Worm (Caenorhabditis elegans): ENCODE results near the gene Y25C1A.14.

Y25C1A.14 gene

ce11 chrII:3100546-3100945, 3.8 kb upstream of the Y25C1A.14 start, which contains the start of gene srg-24:
Gene srg-24, minus strand, starts transcription at chrII:3100646.
- TF ChIP-seq tab-1 (GFP tag; IDR thresholded peaks at IDR 0.05) (no peak), T22C8.4 (GFP tag; IDR thresholded peaks at IDR 0.05) (no peak), ref-1 (GFP tag; conservative IDR thresholded peaks at IDR 0.05) (no peak), ztf-23 (GFP tag; IDR thresholded peaks at IDR 0.05) (no peak), klf-2 (GFP tag; conservative IDR thresholded peaks at IDR 0.05) (no peak), ztf-29 (GFP tag; IDR thresholded peaks at IDR 0.05) (no peak), cog-1 (tag; optimal IDR thresholded peaks at IDR 0.05) (no peak), med-1 (GFP tag; optimal IDR thresholded peaks at IDR 0.05; ENCODE audit: insufficient read depth) (no peak), flt-1 (GFP tag; IDR thresholded peaks at IDR 0.05) (no peak)

DNA sequence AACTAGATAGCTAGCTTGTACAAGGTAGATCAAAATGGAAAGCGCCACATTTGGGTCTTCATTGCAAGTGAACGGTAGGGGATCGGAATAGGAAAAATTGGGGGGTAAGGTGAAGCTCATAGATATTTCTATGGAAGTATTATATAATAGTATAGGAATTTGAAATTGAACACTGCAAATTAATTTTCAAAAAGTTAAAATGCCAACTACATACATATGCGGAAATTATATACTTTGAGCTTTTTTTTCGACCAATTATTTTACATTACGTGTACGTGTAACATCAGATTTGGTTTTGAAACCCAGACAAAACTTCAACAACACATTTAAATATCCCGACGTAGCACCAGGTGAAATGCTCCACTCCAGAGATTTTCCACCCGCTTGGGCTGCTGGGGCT, 697 bp downstream of the Y25C1A.14 start, which contains the start of gene srg-23:
srg-23 (minus strand) TSS at position 101 of the 400 bp plus-strand sequence.
- TF ChIP-seq ref-1 (GFP tag; conservative IDR thresholded peaks at IDR 0.05) (no peak), flt-1 (GFP tag; IDR thresholded peaks at IDR 0.05) (no peak), T22C8.4 (GFP tag; IDR thresholded peaks at IDR 0.05) (no peak), cog-1 (tag; optimal IDR thresholded peaks at IDR 0.05) (no peak), ztf-29 (GFP tag; IDR thresholded peaks at IDR 0.05) (no peak), tab-1 (GFP tag; IDR thresholded peaks at IDR 0.05) (no peak), med-1 (GFP tag; optimal IDR thresholded peaks at IDR 0.05; ENCODE audit: insufficient read depth) (no peak), klf-2 (GFP tag; conservative IDR thresholded peaks at IDR 0.05) (no peak), ztf-23 (GFP tag; IDR thresholded peaks at IDR 0.05) (no peak)

DNA sequence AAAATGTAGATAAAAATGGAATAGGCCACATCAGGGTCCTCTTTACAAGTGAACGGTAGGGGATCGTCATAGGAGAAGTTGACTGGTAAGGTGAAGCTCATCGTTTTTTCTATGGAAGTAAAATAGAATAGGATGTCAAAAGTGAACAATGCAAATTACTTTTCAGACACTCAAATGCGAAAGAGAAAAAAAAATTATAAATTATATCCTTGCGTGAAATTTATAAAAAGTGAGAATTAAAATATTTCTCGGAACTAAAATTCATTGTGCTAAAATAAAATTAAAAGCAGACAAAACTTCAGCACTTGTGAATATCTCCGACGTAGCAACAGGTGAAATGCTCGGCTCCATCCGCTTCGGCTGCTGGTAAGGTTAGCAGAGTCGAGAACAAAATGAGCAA, 3.4 kb downstream of the Y25C1A.14 start, which contains the start of gene srg-22:
srg-22 (minus strand) TSS at position 101 of the 400 bp plus-strand sequence.
- TF ChIP-seq tab-1 (GFP tag; IDR thresholded peaks at IDR 0.05) (no peak), ztf-23 (GFP tag; IDR thresholded peaks at IDR 0.05) (no peak), ztf-29 (GFP tag; IDR thresholded peaks at IDR 0.05) (no peak), ref-1 (GFP tag; conservative IDR thresholded peaks at IDR 0.05) (no peak), flt-1 (GFP tag; IDR thresholded peaks at IDR 0.05) (no peak), T22C8.4 (GFP tag; IDR thresholded peaks at IDR 0.05) (no peak), med-1 (GFP tag; optimal IDR thresholded peaks at IDR 0.05; ENCODE audit: insufficient read depth) (no peak), klf-2 (GFP tag; conservative IDR thresholded peaks at IDR 0.05) (no peak), cog-1 (tag; optimal IDR thresholded peaks at IDR 0.05) (no peak)

DNA sequence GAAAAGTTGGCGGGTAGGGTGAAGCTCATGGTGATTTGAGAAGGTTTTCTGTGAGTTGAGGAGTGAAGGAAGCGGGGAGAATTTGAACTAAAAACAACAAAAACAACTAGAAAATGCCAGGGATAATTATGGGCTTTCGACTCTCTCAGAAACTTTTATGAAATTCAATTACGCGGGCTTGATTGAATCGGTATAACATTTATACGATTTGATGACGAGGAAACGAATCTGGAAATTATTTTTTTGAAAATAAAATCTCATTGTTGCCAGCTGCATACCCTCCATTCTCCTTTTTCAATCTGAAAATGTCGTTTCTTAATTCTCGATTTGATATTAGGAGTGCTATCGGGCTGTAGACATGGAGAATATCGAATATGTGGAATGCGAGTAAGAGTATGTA, 5.5 kb downstream of the Y25C1A.14 start, which contains the start of gene srg-21:
srg-21 (minus strand) TSS at position 101 of the 400 bp plus-strand sequence.
- TF ChIP-seq ztf-23 (GFP tag; IDR thresholded peaks at IDR 0.05), result no peak
- TF ChIP-seq ztf-29 (GFP tag; IDR thresholded peaks at IDR 0.05), result no peak
- no peak for TF ChIP-seq klf-2 (GFP tag; conservative IDR thresholded peaks at IDR 0.05)
- TF ChIP-seq cog-1 (tag; optimal IDR thresholded peaks at IDR 0.05), result no peak
- no peak for TF ChIP-seq med-1 (GFP tag; optimal IDR thresholded peaks at IDR 0.05; ENCODE audit: insufficient read depth)
- TF ChIP-seq tab-1 (GFP tag; IDR thresholded peaks at IDR 0.05), result no peak
- no peak for TF ChIP-seq T22C8.4 (GFP tag; IDR thresholded peaks at IDR 0.05)
- TF ChIP-seq flt-1 (GFP tag; IDR thresholded peaks at IDR 0.05), result no peak
- no peak for TF ChIP-seq ref-1 (GFP tag; conservative IDR thresholded peaks at IDR 0.05)

DNA sequence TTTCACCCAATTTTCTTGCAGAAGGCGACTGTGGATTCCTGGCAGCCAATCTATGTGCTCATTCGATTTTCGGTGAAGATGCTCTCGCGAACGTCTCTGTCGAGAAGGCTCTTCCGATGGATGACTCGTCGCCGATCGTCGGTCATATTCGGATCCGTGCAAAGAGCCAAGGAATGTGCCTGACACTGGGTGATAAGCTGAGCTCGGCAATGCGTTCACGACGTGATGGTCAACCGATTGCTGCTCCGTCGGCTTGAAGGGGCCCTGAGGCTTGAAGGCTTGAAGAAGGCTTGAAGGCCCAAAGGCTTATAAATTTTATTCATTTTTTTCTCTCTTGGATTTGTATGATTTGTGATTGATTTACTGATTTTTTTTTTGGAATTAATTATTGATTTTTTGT, 9.6 kb downstream of the Y25C1A.14 start:
- no peak for TF ChIP-seq flt-1 (GFP tag; IDR thresholded peaks at IDR 0.05)
- TF ChIP-seq tab-1 (GFP tag; IDR thresholded peaks at IDR 0.05), result no peak
- TF ChIP-seq med-1 (GFP tag; optimal IDR thresholded peaks at IDR 0.05; ENCODE audit: insufficient read depth), result no peak
- no peak for TF ChIP-seq T22C8.4 (GFP tag; IDR thresholded peaks at IDR 0.05)
- TF ChIP-seq ztf-23 (GFP tag; IDR thresholded peaks at IDR 0.05), result no peak
- no peak for TF ChIP-seq ref-1 (GFP tag; conservative IDR thresholded peaks at IDR 0.05)
- no peak for TF ChIP-seq ztf-29 (GFP tag; IDR thresholded peaks at IDR 0.05)
- no peak for TF ChIP-seq klf-2 (GFP tag; conservative IDR thresholded peaks at IDR 0.05)
- no peak for TF ChIP-seq cog-1 (tag; optimal IDR thresholded peaks at IDR 0.05)

DNA sequence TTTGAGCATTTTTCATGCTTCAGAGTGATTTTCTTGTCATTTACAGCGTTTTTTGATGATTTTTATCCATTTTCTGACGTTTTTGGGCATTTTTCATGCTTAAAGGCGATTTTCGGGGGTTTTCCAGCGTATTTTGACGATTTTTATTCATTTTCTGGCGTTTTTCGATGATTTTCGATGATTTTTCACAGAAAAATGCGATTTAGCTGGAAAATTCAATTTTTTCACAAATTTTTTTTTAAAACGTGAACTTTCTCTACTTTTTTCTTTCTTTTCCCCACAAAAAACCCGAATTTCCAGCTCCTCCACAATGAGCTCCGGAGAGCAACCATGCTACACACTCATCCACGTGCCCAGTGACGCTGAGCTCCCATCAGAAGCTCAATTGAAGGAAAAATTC, 18.3 kb downstream of the Y25C1A.14 start, which contains the start of gene copb-1:
copb-1 (plus strand) TSS at position 301 of the 400 bp plus-strand sequence.
- TF ChIP-seq cog-1 (tag; optimal IDR thresholded peaks at IDR 0.05) (no peak), T22C8.4 (GFP tag; IDR thresholded peaks at IDR 0.05) (no peak), ztf-23 (GFP tag; IDR thresholded peaks at IDR 0.05) (no peak), ztf-29 (GFP tag; IDR thresholded peaks at IDR 0.05) (no peak), ref-1 (GFP tag; conservative IDR thresholded peaks at IDR 0.05) (no peak), tab-1 (GFP tag; IDR thresholded peaks at IDR 0.05) (no peak), flt-1 (GFP tag; IDR thresholded peaks at IDR 0.05) (no peak), klf-2 (GFP tag; conservative IDR thresholded peaks at IDR 0.05) (no peak), med-1 (GFP tag; optimal IDR thresholded peaks at IDR 0.05; ENCODE audit: insufficient read depth) (no peak)

DNA sequence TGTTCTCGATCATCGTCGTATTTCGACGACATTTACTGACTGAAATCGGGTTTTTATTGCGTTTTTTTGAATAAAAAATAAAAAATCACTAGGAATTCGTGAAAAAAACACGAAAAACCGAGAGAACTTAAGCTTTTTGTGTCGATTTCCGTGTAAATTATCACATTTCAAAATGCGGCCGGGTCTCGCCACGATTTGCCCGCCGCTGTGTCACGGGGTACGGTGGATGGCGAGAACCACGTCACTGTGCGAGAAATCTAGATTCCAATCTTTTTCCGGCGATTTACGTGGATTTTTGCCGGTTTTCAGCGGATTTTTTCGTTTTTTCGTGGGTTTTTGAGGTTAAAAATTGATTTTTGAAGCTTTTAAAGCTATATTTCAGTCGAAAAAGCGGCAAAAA, 19.8 kb downstream of the Y25C1A.14 start, which contains the start of gene Y25C1A.8:
Y25C1A.8 (minus strand) TSS at position 45 of the 400 bp plus-strand sequence.
- TF ChIP-seq flt-1 (GFP tag; IDR thresholded peaks at IDR 0.05) (peak; percentile 64; the same call in 1 of the 2 replicates), cog-1 (tag; optimal IDR thresholded peaks at IDR 0.05) (peak; percentile 57), ztf-23 (GFP tag; IDR thresholded peaks at IDR 0.05) (peak; percentile 63), tab-1 (GFP tag; IDR thresholded peaks at IDR 0.05) (no peak)

DNA sequence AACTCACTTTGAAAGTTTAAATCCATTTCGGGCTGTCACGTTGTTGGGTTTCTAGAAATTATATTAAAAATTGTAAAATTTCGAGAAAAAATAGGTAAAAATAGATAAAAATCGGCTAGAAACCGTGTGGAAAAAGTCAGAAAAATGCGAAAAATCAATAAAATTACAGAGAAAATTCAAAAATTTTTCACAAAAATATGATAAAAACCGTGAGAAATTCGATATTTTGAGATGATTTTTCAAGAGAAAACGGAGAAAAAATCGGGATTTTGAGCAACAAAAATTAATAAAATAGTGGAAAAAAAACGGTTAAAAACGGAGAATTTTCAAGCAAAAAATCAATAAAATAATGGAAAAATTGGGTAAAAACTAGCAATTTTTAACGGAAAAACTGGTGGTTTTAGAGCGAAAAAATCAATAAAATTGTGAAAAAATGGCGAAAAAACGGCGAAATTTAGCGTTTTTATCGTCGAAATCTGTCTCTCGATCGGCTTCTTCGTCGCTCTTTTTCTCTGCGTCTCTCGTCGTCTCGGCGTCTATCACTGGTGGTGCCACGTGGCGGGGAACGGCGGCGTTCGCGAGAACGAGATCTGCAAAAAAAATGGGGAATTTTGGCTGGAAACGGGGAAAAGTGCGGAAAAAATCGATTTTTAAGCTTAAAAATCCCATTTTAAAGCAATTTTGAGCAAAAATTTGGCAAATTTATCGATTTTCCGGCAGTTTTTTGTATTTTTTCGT, 25.6 kb downstream of the Y25C1A.14 start, which contains the start of gene Y25C1A.7:
Y25C1A.7 (minus strand) TSS at position 51 of the 738 bp plus-strand sequence.
- TF ChIP-seq tab-1 (GFP tag; IDR thresholded peaks at IDR 0.05) (no peak), klf-2 (GFP tag; conservative IDR thresholded peaks at IDR 0.05) (no peak), cog-1 (tag; optimal IDR thresholded peaks at IDR 0.05) (no peak), flt-1 (GFP tag; IDR thresholded peaks at IDR 0.05) (no peak), ref-1 (GFP tag; conservative IDR thresholded peaks at IDR 0.05) (no peak), ztf-29 (GFP tag; IDR thresholded peaks at IDR 0.05) (peak; percentile 13; the same call in 1 of the 2 replicates), ztf-23 (GFP tag; IDR thresholded peaks at IDR 0.05) (no peak), med-1 (GFP tag; optimal IDR thresholded peaks at IDR 0.05; ENCODE audit: insufficient read depth) (no peak), T22C8.4 (GFP tag; IDR thresholded peaks at IDR 0.05) (0 out of 2 replicates have a peak, but pooled peaks have one; percentile 15)

- no peak for TF ChIP-seq ztf-29 (GFP tag; IDR thresholded peaks at IDR 0.05)
- TF ChIP-seq T22C8.4 (GFP tag; IDR thresholded peaks at IDR 0.05), result peak; percentile 89
Measured at ce11 chrII:3070182-3070581, 26.6 kb downstream of the Y25C1A.14 start.
